Worm (Caenorhabditis elegans): ENCODE data around the gene T19E7.6.

DNA sequence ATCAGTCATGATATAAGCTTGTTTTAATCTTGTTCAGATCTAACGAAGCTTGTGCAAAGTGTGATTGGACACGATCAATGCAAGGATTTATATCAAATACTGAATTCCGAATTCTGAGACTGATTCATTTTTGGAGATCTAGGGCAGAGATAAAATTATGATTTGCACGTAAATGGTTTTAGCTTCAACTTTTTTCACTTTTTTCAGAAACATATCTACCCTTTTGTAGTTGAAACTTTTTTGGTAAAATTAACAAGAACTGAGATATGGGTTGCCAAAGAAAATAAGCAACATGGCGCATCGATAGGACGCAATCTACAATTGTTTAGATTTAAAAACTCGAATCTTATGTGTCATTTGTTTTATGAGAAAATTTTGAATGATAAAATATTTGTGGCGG lies 8.7 kb upstream of the T19E7.6 start, which contains the start of gene C55C3.4:
- TF ChIP-seq med-1 (GFP tag; optimal IDR thresholded peaks at IDR 0.05; ENCODE audit: insufficient read depth), result no peak
- no peak for TF ChIP-seq flt-1 (GFP tag; IDR thresholded peaks at IDR 0.05)
